Worm (Caenorhabditis elegans): ENCODE measurements around the gene ndx-9.
A peak's percentile ranks its signal among the peaks of the same experiment; 100 is the strongest.

ndx-9 gene

ce11 chrIV:11026648-11027047, 14.8 kb upstream of the ndx-9 start:
- TF ChIP-seq sox-2 (GFP tag; IDR thresholded peaks at IDR 0.05): no peak
- peak; percentile 6 for TF ChIP-seq unc-55 (GFP tag; optimal IDR thresholded peaks at IDR 0.05)
- TF ChIP-seq unc-3 (GFP tag; conservative IDR thresholded peaks at IDR 0.05): no peak
- TF ChIP-seq unc-3 (tag; optimal IDR thresholded peaks at IDR 0.05): no peak
- no peak for TF ChIP-seq ztf-16 (tag; optimal IDR thresholded peaks at IDR 0.05)
- no peak for TF ChIP-seq dve-1 (tag; optimal IDR thresholded peaks at IDR 0.05)
- no peak for TF ChIP-seq che-1 (tag; optimal IDR thresholded peaks at IDR 0.05)
- TF ChIP-seq ceh-24 (tag; optimal IDR thresholded peaks at IDR 0.05): no peak
- TF ChIP-seq npax-4 (tag; optimal IDR thresholded peaks at IDR 0.05): no peak
- TF ChIP-seq ceh-19 (GFP tag; optimal IDR thresholded peaks at IDR 0.05): no peak

- TF ChIP-seq fkh-10 (GFP tag; optimal IDR thresholded peaks at IDR 0.05) (peak; percentile 90), fkh-6 (tag; optimal IDR thresholded peaks at IDR 0.05) (peak; percentile 96), T23F11.4 (GFP tag; optimal IDR thresholded peaks at IDR 0.05) (peak; percentile 98), ceh-14 (tag; optimal IDR thresholded peaks at IDR 0.05) (peak; percentile 86), ahr-1 (tag; optimal IDR thresholded peaks at IDR 0.05) (peak; percentile 97), pax-1 (tag; optimal IDR thresholded peaks at IDR 0.05) (peak; percentile 32), nhr-232 (tag; optimal IDR thresholded peaks at IDR 0.05) (peak; percentile 98), ceh-22 (tag; optimal IDR thresholded peaks at IDR 0.05) (peak; percentile 95), che-1 (tag; optimal IDR thresholded peaks at IDR 0.05) (peak; percentile 97), elt-4 (tag; optimal IDR thresholded peaks at IDR 0.05) (peak; percentile 72), nhr-11 (tag; optimal IDR thresholded peaks at IDR 0.05) (no peak), unc-55 (GFP tag; optimal IDR thresholded peaks at IDR 0.05) (no peak), syd-9 (tag; optimal IDR thresholded peaks at IDR 0.05) (peak; percentile 97), lim-6 (tag; optimal IDR thresholded peaks at IDR 0.05) (peak; percentile 83), C08G9.2 (tag; optimal IDR thresholded peaks at IDR 0.05) (peak; percentile 92), dve-1 (tag; optimal IDR thresholded peaks at IDR 0.05) (peak; percentile 59), nfya-1 (tag; optimal IDR thresholded peaks at IDR 0.05) (peak; percentile 84), sox-4 (tag; optimal IDR thresholded peaks at IDR 0.05) (peak; percentile 97), pqm-1 (tag; optimal IDR thresholded peaks at IDR 0.05) (peak; percentile 77), hlh-13 (GFP tag; optimal IDR thresholded peaks at IDR 0.05) (peak; percentile 98), zip-5 (tag; optimal IDR thresholded peaks at IDR 0.05) (peak; percentile 88), gmeb-2 (tag; optimal IDR thresholded peaks at IDR 0.05) (peak; percentile 99), ztf-16 (tag; optimal IDR thresholded peaks at IDR 0.05) (peak; percentile 99), ceh-9 (tag; optimal IDR thresholded peaks at IDR 0.05) (peak; percentile 96), tbx-2 (tag; optimal IDR thresholded peaks at IDR 0.05) (peak; percentile 98), odd-2 (tag; optimal IDR thresholded peaks at IDR 0.05) (peak; percentile 84), ceh-34 (tag; optimal IDR thresholded peaks at IDR 0.05) (peak; percentile 98), ttx-3 (tag; optimal IDR thresholded peaks at IDR 0.05) (peak; percentile 97), ama-1 (optimal IDR thresholded peaks at IDR 0.05) (peak; percentile 86), K09A11.1 (tag; optimal IDR thresholded peaks at IDR 0.05; ENCODE audit: insufficient read depth) (peak; percentile 94), K02D7.2 (tag; optimal IDR thresholded peaks at IDR 0.05) (peak; percentile 98), hlh-8 (tag; optimal IDR thresholded peaks at IDR 0.05) (peak; percentile 96), lin-11 (tag; optimal IDR thresholded peaks at IDR 0.05) (peak; percentile 95), pat-9 (tag; optimal IDR thresholded peaks at IDR 0.05) (peak; percentile 99), ceh-18 (tag; optimal IDR thresholded peaks at IDR 0.05) (peak; percentile 87), ceh-31 (tag; optimal IDR thresholded peaks at IDR 0.05) (peak; percentile 83), dmd-4 (tag; optimal IDR thresholded peaks at IDR 0.05; ENCODE audit: borderline replicate concordance) (peak; percentile 97), hlh-30 (tag; optimal IDR thresholded peaks at IDR 0.05; ENCODE audit: insufficient read depth) (peak; percentile 80), ceh-19 (GFP tag; optimal IDR thresholded peaks at IDR 0.05) (peak; percentile 98), unc-86 (tag; optimal IDR thresholded peaks at IDR 0.05) (peak; percentile 97), sdc-2 (tag; optimal IDR thresholded peaks at IDR 0.05) (peak; percentile 91), ceh-48 (tag; optimal IDR thresholded peaks at IDR 0.05) (peak; percentile 97), npax-4 (tag; optimal IDR thresholded peaks at IDR 0.05) (peak; percentile 95), pros-1 (tag; optimal IDR thresholded peaks at IDR 0.05) (no peak), hlh-15 (tag; optimal IDR thresholded peaks at IDR 0.05) (peak; percentile 91), fax-1 (tag; optimal IDR thresholded peaks at IDR 0.05) (peak; percentile 99), ceh-2 (tag; optimal IDR thresholded peaks at IDR 0.05) (peak; percentile 95)
Measured at ce11 chrIV:11025941-11026340, 14.1 kb upstream of the ndx-9 start.

All from whole organism, late embryonic.